Worm (Caenorhabditis elegans) whole organism, L4 larva: ENCODE results near the gene Y75B12B.3.

Experiments
- ces-1 ChIP-seq: fragments of 150-350 bp; sonication (generic microtip); optimal IDR thresholded peaks from 4 replicates; lab custom pipeline; 2014; ENCODE audit warnings: missing biosample characterization, missing genetic modification reagents, missing genetic modification characterization
- daf-16 ChIP-seq, 3 experiments: sonication (generic microtip); optimal IDR thresholded peaks; 2 replicates each; lab custom pipeline; 2016 to 2017; ENCODE audit warnings: missing genetic modification characterization in 3 of 3, missing genetic modification reagents in 3 of 3, mild to moderate bottlenecking in 2 of 3, missing compliant biosample characterization in 2 of 3, missing biosample characterization in 1 of 3, moderate library complexity in 1 of 3
- lin-29 ChIP-seq: fragments of 200-800 bp; sonication (Bioruptor generic); IDR thresholded peaks from 2 replicates; pipeline ENCODE4 v1.3.6; 2022; ENCODE audit warnings: missing genetic modification reagents, missing genetic modification characterization, missing compliant biosample characterization
- mdl-1 ChIP-seq, 2 experiments: fragments of 150-350 bp in 1 of 2; sonication (generic microtip) in 1 of 2; optimal IDR thresholded peaks; 2 replicates each; lab custom pipeline; 2014 to 2017; ENCODE audit warnings: missing biosample characterization in 2 of 2, missing genetic modification characterization in 2 of 2
- nhr-77 ChIP-seq: fragments of 150-350 bp; optimal IDR thresholded peaks from 2 replicates; lab custom pipeline; 2014; ENCODE audit warnings: missing biosample characterization, missing genetic modification characterization

ce11 chrV:15221330-15221729 is 35.3 kb upstream of the Y75B12B.3 start, which contains the start of gene irld-25:
- TF ChIP-seq ces-1 (GFP tag; lab: Kevin White, UChicago) (no peak), mdl-1 (tag; optimal IDR thresholded peaks at IDR 0.05; lab: Kevin White, UChicago) (no peak), nhr-77 (tag; lab: Kevin White, UChicago) (no peak), daf-16 (GFP tag; optimal IDR thresholded peaks at IDR 0.05; lab: Kevin White, UChicago) (no peak), daf-16 (tag; optimal IDR thresholded peaks at IDR 0.05; lab: Kevin White, UChicago) (no peak), lin-29 (GFP tag; lab: Robert Waterston, UW) (no peak)
